Fruit fly (Drosophila melanogaster) whole organism, wandering third instar larva: ENCODE results near the gene fend.

Experiments used
- Abd-B ChIP-seq: fragments of >200 bp; optimal IDR thresholded peaks from 2 replicates; lab custom pipeline; 2017; ENCODE audit warnings: missing biosample characterization, missing genetic modification characterization
- CG32264 ChIP-seq: fragments of 200-800 bp; sonication (Bioruptor generic); optimal IDR thresholded peaks from 2 replicates; lab custom pipeline; 2016; ENCODE audit warnings: missing biosample characterization, missing genetic modification characterization
- CG9705 ChIP-seq: fragments of 200-800 bp; sonication (Bioruptor generic); optimal IDR thresholded peaks from 2 replicates; lab custom pipeline; 2018; ENCODE audit warnings: missing biosample characterization, mild to moderate bottlenecking, missing genetic modification characterization
- CrebA ChIP-seq: fragments of 200-800 bp; sonication (Bioruptor generic); optimal IDR thresholded peaks from 2 replicates; lab custom pipeline; 2016; ENCODE audit warnings: missing biosample characterization, mild to moderate bottlenecking, missing genetic modification characterization, borderline replicate concordance
- Dfd ChIP-seq: fragments of >200 bp; optimal IDR thresholded peaks from 2 replicates; lab custom pipeline; 2017; ENCODE audit warnings: missing biosample characterization, missing genetic modification characterization
- Dif ChIP-seq: fragments of 200-275, 200-300 bp; sonication (Bioruptor generic); optimal IDR thresholded peaks from 2 replicates; lab custom pipeline; 2018; ENCODE audit warnings: missing biosample characterization, missing genetic modification characterization; ENCODE audit not compliant: partially characterized antibody
- GATAd ChIP-seq: sonication (Bioruptor generic); optimal IDR thresholded peaks from 2 replicates; lab custom pipeline; 2016; ENCODE audit warnings: missing biosample characterization, missing genetic modification characterization
- HLH106 ChIP-seq: fragments of 200-800 bp; optimal IDR thresholded peaks from 3 replicates; lab custom pipeline; 2019; ENCODE audit warnings: missing biosample characterization, mild to moderate bottlenecking, missing genetic modification characterization, moderate library complexity
- Hnf4 ChIP-seq: fragments of 200-800 bp; sonication (Bioruptor generic); optimal IDR thresholded peaks from 2 replicates; lab custom pipeline; 2016; ENCODE audit warnings: missing biosample characterization, mild to moderate bottlenecking, missing genetic modification characterization
- Hr78 ChIP-seq: fragments of >200 bp; optimal IDR thresholded peaks from 2 replicates; lab custom pipeline; 2017; ENCODE audit warnings: missing biosample characterization, missing genetic modification characterization
- Hr83 ChIP-seq: fragments of 200-300 bp; sonication (Bioruptor generic); optimal IDR thresholded peaks from 2 replicates; lab custom pipeline; 2016; ENCODE audit warnings: missing biosample characterization, mild to moderate bottlenecking, missing genetic modification characterization, moderate library complexity; ENCODE audit not compliant: poor library complexity, severe bottlenecking
- Jra ChIP-seq: sonication (Bioruptor generic); optimal IDR thresholded peaks from 2 replicates; lab custom pipeline; 2016; ENCODE audit warnings: missing biosample characterization, missing genetic modification characterization
- Mio ChIP-seq: sonication (Bioruptor generic); optimal IDR thresholded peaks from 2 replicates; lab custom pipeline; 2016; ENCODE audit warnings: missing biosample characterization, missing genetic modification characterization
- Myc ChIP-seq: fragments of >200 bp; optimal IDR thresholded peaks from 2 replicates; lab custom pipeline; 2017
- N ChIP-seq: fragments of >200 bp; optimal IDR thresholded peaks from 2 replicates; lab custom pipeline; 2018; ENCODE audit warnings: missing biosample characterization, missing external identifiers, missing genetic modification characterization
- OdsH ChIP-seq: fragments of 200-800 bp; sonication (Bioruptor generic); optimal IDR thresholded peaks from 2 replicates; lab custom pipeline; 2016; ENCODE audit warnings: missing biosample characterization, mild to moderate bottlenecking, missing genetic modification characterization
- Rel ChIP-seq, 2 experiments: fragments of 200-800 bp; sonication (Bioruptor generic) in 1 of 2; optimal IDR thresholded peaks; 2 replicates in 1 of 2; 3 replicates in 1 of 2; lab custom pipeline; 2016 to 2019; ENCODE audit warnings: mild to moderate bottlenecking in 2 of 2, missing biosample characterization in 2 of 2, missing genetic modification characterization in 2 of 2, moderate library complexity in 1 of 2
- Sp1 ChIP-seq: fragments of 200-800 bp; sonication (Bioruptor generic); optimal IDR thresholded peaks from 3 replicates; lab custom pipeline; 2019; ENCODE audit warnings: missing biosample characterization, mild to moderate bottlenecking, missing genetic modification characterization, moderate library complexity
- Vsx2 ChIP-seq: fragments of 200-300, 225-300 bp; sonication (Bioruptor generic); optimal IDR thresholded peaks from 2 replicates; lab custom pipeline; 2018; ENCODE audit warnings: missing biosample characterization, missing genetic modification characterization; ENCODE audit not compliant: partially characterized antibody
- br ChIP-seq: fragments of 200-800 bp; sonication (Bioruptor generic); optimal IDR thresholded peaks from 2 replicates; lab custom pipeline; 2016; ENCODE audit warnings: missing biosample characterization, missing genetic modification characterization
- brk ChIP-seq: fragments of 200-800 bp; sonication (Bioruptor generic); optimal IDR thresholded peaks from 2 replicates; lab custom pipeline; 2016; ENCODE audit warnings: missing biosample characterization, mild to moderate bottlenecking, missing genetic modification characterization
- dl ChIP-seq, 2 experiments: fragments of 175-275, 200-275 bp in 1 of 2; fragments of 200-275 bp in 1 of 2; sonication (Bioruptor generic); optimal IDR thresholded peaks; lab custom pipeline; 2018; ENCODE audit warnings: mild to moderate bottlenecking in 2 of 2, missing biosample characterization in 2 of 2, missing genetic modification characterization in 2 of 2, moderate library complexity in 2 of 2; ENCODE audit not compliant: partially characterized antibody in 2 of 2, insufficient read depth in 1 of 2
- dmrt93B ChIP-seq: fragments of 200-800 bp; sonication (Bioruptor generic); optimal IDR thresholded peaks from 2 replicates; lab custom pipeline; 2018; ENCODE audit warnings: missing biosample characterization, mild to moderate bottlenecking, missing genetic modification characterization
- dsf ChIP-seq: sonication (Bioruptor generic); optimal IDR thresholded peaks from 2 replicates; lab custom pipeline; 2016; ENCODE audit warnings: missing biosample characterization, missing genetic modification characterization, borderline replicate concordance
- ey ChIP-seq: fragments of 200-800 bp; sonication (Bioruptor generic); optimal IDR thresholded peaks from 2 replicates; lab custom pipeline; 2016; ENCODE audit warnings: missing biosample characterization, missing genetic modification characterization
- foxo ChIP-seq, 2 experiments: fragments of 200-800 bp; sonication (Bioruptor generic); optimal IDR thresholded peaks; 2 replicates in 1 of 2; 3 replicates in 1 of 2; lab custom pipeline; 2016 to 2017; ENCODE audit warnings: missing biosample characterization in 2 of 2, missing genetic modification characterization in 2 of 2
- fru ChIP-seq: fragments of 200-800 bp; sonication (Bioruptor generic); optimal IDR thresholded peaks from 3 replicates; lab custom pipeline; 2016; ENCODE audit warnings: missing biosample characterization, mild to moderate bottlenecking, missing genetic modification characterization
- h ChIP-seq: fragments of 200-800 bp; sonication (Bioruptor generic); optimal IDR thresholded peaks from 3 replicates; lab custom pipeline; 2016; ENCODE audit warnings: missing biosample characterization, mild to moderate bottlenecking, missing genetic modification characterization
- jim ChIP-seq: fragments of 175-275, 200-325 bp; sonication (Bioruptor generic); optimal IDR thresholded peaks from 2 replicates; lab custom pipeline; 2016; ENCODE audit warnings: missing biosample characterization, mild to moderate bottlenecking, missing genetic modification characterization
- lola ChIP-seq: fragments of >200 bp; optimal IDR thresholded peaks from 2 replicates; lab custom pipeline; 2017; ENCODE audit warnings: missing biosample characterization, missing genetic modification characterization
- pan ChIP-seq: fragments of >200 bp; optimal IDR thresholded peaks from 2 replicates; lab custom pipeline; 2017
- psq ChIP-seq: fragments of 200-800 bp; sonication (Bioruptor generic); optimal IDR thresholded peaks from 3 replicates; lab custom pipeline; 2017; ENCODE audit warnings: missing biosample characterization, mild to moderate bottlenecking, missing genetic modification characterization, moderate library complexity
- rgr ChIP-seq: fragments of 200-800 bp; sonication (Bioruptor generic); optimal IDR thresholded peaks from 3 replicates; lab custom pipeline; 2016; ENCODE audit warnings: missing biosample characterization, mild to moderate bottlenecking, missing genetic modification characterization
- sage ChIP-seq: fragments of 200-800 bp; sonication (Bioruptor generic); optimal IDR thresholded peaks from 2 replicates; lab custom pipeline; 2016; ENCODE audit warnings: missing biosample characterization, mild to moderate bottlenecking, missing genetic modification characterization
- sv ChIP-seq: fragments of 200-800 bp; sonication (Bioruptor generic); optimal IDR thresholded peaks from 3 replicates; lab custom pipeline; 2016; ENCODE audit warnings: missing biosample characterization, missing genetic modification characterization
- tai ChIP-seq: sonication (Bioruptor generic); optimal IDR thresholded peaks from 2 replicates; lab custom pipeline; 2016; ENCODE audit warnings: missing biosample characterization, missing genetic modification characterization
- usp ChIP-seq: fragments of >200 bp; optimal IDR thresholded peaks from 2 replicates; lab custom pipeline; 2017; ENCODE audit warnings: missing biosample characterization, missing genetic modification characterization
- woc ChIP-seq: sonication (Bioruptor generic); optimal IDR thresholded peaks from 2 replicates; lab custom pipeline; 2016; ENCODE audit warnings: missing biosample characterization, mild to moderate bottlenecking, missing genetic modification characterization

Gene fend

dm6 chrX:9110155-9110909 lies 24.6 kb downstream of the fend start:
- no peak for TF ChIP-seq Hnf4 (GFP tag; lab: Kevin White, UChicago)
- TF ChIP-seq jim (GFP tag; lab: Kevin White, UChicago) = no peak
- no peak for TF ChIP-seq woc (GFP tag; lab: Kevin White, UChicago)
- no peak for TF ChIP-seq N (GFP tag; lab: Kevin White, UChicago)
- TF ChIP-seq Dfd = peak; percentile 85
- TF ChIP-seq GATAd (GFP tag; lab: Kevin White, UChicago) = no peak

dm6 chrX:9109072-9109844 lies 25.6 kb downstream of the fend start:
- TF ChIP-seq Hr83 (GFP tag; lab: Kevin White, UChicago) (peak; percentile 17), woc (GFP tag; lab: Kevin White, UChicago) (peak; percentile 68), dl (GFP tag; optimal IDR thresholded peaks at IDR 0.05; lab: Kevin White, UChicago; ENCODE audit: insufficient read depth in 1 of 2, partially characterized antibody in 2 of 2) (no peak), tai (no peak), jim (GFP tag; lab: Kevin White, UChicago) (no peak), pan (lab: Kevin White, UChicago) (no peak), Vsx2 (GFP tag; lab: Kevin White, UChicago) (no peak), OdsH (peak; percentile 28), Jra (GFP tag; lab: Kevin White, UChicago) (no peak), Dfd (no peak), GATAd (GFP tag; lab: Kevin White, UChicago) (no peak), Dif (GFP tag; lab: Kevin White, UChicago) (no peak), foxo (GFP tag; optimal IDR thresholded peaks at IDR 0.05; lab: Kevin White, UChicago) (peak in 1 of 2 experiments; percentile 37), fru (GFP tag; lab: Kevin White, UChicago) (peak; percentile 29), sv (no peak), Hnf4 (GFP tag; lab: Kevin White, UChicago) (no peak), brk (no peak), dmrt93B (GFP tag; lab: Kevin White, UChicago) (no peak), CrebA (GFP tag; lab: Kevin White, UChicago) (no peak), lola (GFP tag; lab: Kevin White, UChicago) (no peak), Sp1 (GFP tag; lab: Kevin White, UChicago) (peak; percentile 19), usp (no peak), Myc (lab: Kevin White, UChicago) (no peak), psq (peak; percentile 21), Abd-B (GFP tag; lab: Kevin White, UChicago) (no peak), h (GFP tag; lab: Kevin White, UChicago) (peak; percentile 7), sage (GFP tag; lab: Kevin White, UChicago) (no peak), HLH106 (tag; lab: Kevin White, UChicago) (peak; percentile 58), dsf (GFP tag; lab: Kevin White, UChicago) (no peak), Rel (GFP tag; optimal IDR thresholded peaks at IDR 0.05; lab: Kevin White, UChicago) (no peak), Rel (tag; optimal IDR thresholded peaks at IDR 0.05; lab: Kevin White, UChicago) (no peak), CG9705 (peak; percentile 8), N (GFP tag; lab: Kevin White, UChicago) (no peak), br (GFP tag; lab: Kevin White, UChicago) (no peak), Hr78 (no peak), Mio (GFP tag; lab: Kevin White, UChicago) (no peak), CG32264 (no peak), ey (GFP tag; lab: Kevin White, UChicago) (peak; percentile 25), rgr (GFP tag; lab: Kevin White, UChicago) (peak; percentile 21)
